Fruit fly (Drosophila melanogaster): ENCODE measurements around the gene ss.

The ss gene

DNA sequence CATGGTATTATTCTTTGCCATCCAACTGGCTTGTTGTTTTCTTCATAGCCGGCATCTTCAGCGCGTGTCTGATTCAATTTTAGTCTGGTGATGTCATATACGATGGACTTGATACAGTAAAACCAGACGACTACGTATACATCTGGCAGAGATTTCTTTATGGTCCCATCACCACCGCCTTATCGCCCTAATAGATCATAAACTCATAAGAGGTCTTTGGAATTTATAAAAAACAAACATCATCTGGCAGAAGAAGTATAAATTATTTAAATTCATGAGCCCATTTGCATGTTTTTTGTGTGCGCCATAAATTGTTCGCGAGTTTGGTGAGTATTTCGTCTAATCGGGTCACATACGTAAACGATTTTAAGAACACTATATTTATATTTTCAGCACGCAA is 55.2 kb downstream of the ss start:
- TF ChIP-seq dac (GFP tag; optimal IDR thresholded peaks at IDR 0.05) (no peak), Sox102F (GFP tag; optimal IDR thresholded peaks at IDR 0.05) (no peak), vri (GFP tag; optimal IDR thresholded peaks at IDR 0.05) (no peak), net (GFP tag; optimal IDR thresholded peaks at IDR 0.05) (no peak), CG16779 (tag; optimal IDR thresholded peaks at IDR 0.05) (no peak), OdsH (GFP tag; optimal IDR thresholded peaks at IDR 0.05) (no peak), CG3919 (GFP tag; optimal IDR thresholded peaks at IDR 0.05) (no peak), Eip75B (GFP tag; optimal IDR thresholded peaks at IDR 0.05) (no peak), CG31627 (GFP tag; optimal IDR thresholded peaks at IDR 0.05) (no peak), Eip93F (GFP tag; optimal IDR thresholded peaks at IDR 0.05) (no peak), fkh (GFP tag; optimal IDR thresholded peaks at IDR 0.05) (no peak), CG6163 (GFP tag; IDR thresholded peaks at IDR 0.05) (no peak), CG11762 (GFP tag; optimal IDR thresholded peaks at IDR 0.05; ENCODE audit: insufficient read depth) (no peak)

- no peak for TF ChIP-seq Smox (GFP tag; optimal IDR thresholded peaks at IDR 0.05)
- no peak for TF ChIP-seq esn (GFP tag; optimal IDR thresholded peaks at IDR 0.05)
- TF ChIP-seq salr (GFP tag; optimal IDR thresholded peaks at IDR 0.05): no peak
- TF ChIP-seq ss (GFP tag; optimal IDR thresholded peaks at IDR 0.05): no peak
- TF ChIP-seq fkh (GFP tag; optimal IDR thresholded peaks at IDR 0.05): peak; percentile 53
- no peak for TF ChIP-seq Eip93F (GFP tag; optimal IDR thresholded peaks at IDR 0.05)
- TF ChIP-seq Eip75B (GFP tag; optimal IDR thresholded peaks at IDR 0.05): no peak
- no peak for TF ChIP-seq CG8119 (GFP tag; IDR thresholded peaks at IDR 0.05)
- no peak for TF ChIP-seq spab (GFP tag; optimal IDR thresholded peaks at IDR 0.05)
Observed at dm6 chr3R:16347626-16348264, 55.7 kb downstream of the ss start.

dm6 chr3R:16341817-16342374 is 61.6 kb downstream of the ss start, which contains the start of the genes SF2 and pad:
Gene SF2 (minus strand): TSS chr3R:16341988.
Gene pad (plus strand): TSS chr3R:16342318.
- TF ChIP-seq CG11762 (GFP tag; optimal IDR thresholded peaks at IDR 0.05; ENCODE audit: insufficient read depth): peak; percentile 60
- TF ChIP-seq CG6854 (GFP tag; optimal IDR thresholded peaks at IDR 0.05): peak; percentile 48
- peak; percentile 37; the same call in 1 of the 3 replicates for TF ChIP-seq CG6163 (GFP tag; IDR thresholded peaks at IDR 0.05)
- TF ChIP-seq acj6 (GFP tag; optimal IDR thresholded peaks at IDR 0.05): peak; percentile 77
- peak; percentile 48; the same call in 2 of the 3 replicates for TF ChIP-seq CG8119 (GFP tag; IDR thresholded peaks at IDR 0.05)
- peak; percentile 78 for TF ChIP-seq OdsH (GFP tag; optimal IDR thresholded peaks at IDR 0.05)
- TF ChIP-seq CG32006 (GFP tag; optimal IDR thresholded peaks at IDR 0.05): no peak
- TF ChIP-seq achi (GFP tag; optimal IDR thresholded peaks at IDR 0.05): no peak
- TF ChIP-seq Met (GFP tag; optimal IDR thresholded peaks at IDR 0.05): no peak
- TF ChIP-seq Ets96B (tag; optimal IDR thresholded peaks at IDR 0.05): peak; percentile 59
- peak; percentile 70 for TF ChIP-seq CG6808 (GFP tag; optimal IDR thresholded peaks at IDR 0.05)
- TF ChIP-seq Eip78C (GFP tag): peak; percentile 90
- no peak for TF ChIP-seq spab (GFP tag; optimal IDR thresholded peaks at IDR 0.05)
- TF ChIP-seq salr (GFP tag; optimal IDR thresholded peaks at IDR 0.05): peak in 1 of 2 experiments; percentile 4
- TF ChIP-seq vri (GFP tag; optimal IDR thresholded peaks at IDR 0.05): peak; percentile 64
- peak; percentile 76 for TF ChIP-seq CG3919 (GFP tag; optimal IDR thresholded peaks at IDR 0.05)
- peak; percentile 56 for TF ChIP-seq CG10669 (GFP tag; optimal IDR thresholded peaks at IDR 0.05)
- peak; percentile 69 for TF ChIP-seq Sox15 (GFP tag; optimal IDR thresholded peaks at IDR 0.05)
- TF ChIP-seq pdm3 (GFP tag; optimal IDR thresholded peaks at IDR 0.05): no peak
- TF ChIP-seq lz (GFP tag; optimal IDR thresholded peaks at IDR 0.05): peak; percentile 86
- TF ChIP-seq fd59A (GFP tag; optimal IDR thresholded peaks at IDR 0.05): peak; percentile 14
- peak; percentile 80 for TF ChIP-seq Ets21C (GFP tag; optimal IDR thresholded peaks at IDR 0.05)
- TF ChIP-seq CG16779 (tag; optimal IDR thresholded peaks at IDR 0.05): no peak
- peak; percentile 68 for TF ChIP-seq CG8632 (GFP tag; optimal IDR thresholded peaks at IDR 0.05)
- no peak for TF ChIP-seq fd85E (GFP tag; optimal IDR thresholded peaks at IDR 0.05)
- peak; percentile 55; the same call in 2 of the 3 replicates for TF ChIP-seq eg (GFP tag; IDR thresholded peaks at IDR 0.05)
- no peak for TF ChIP-seq CG15336 (GFP tag; IDR thresholded peaks at IDR 0.05)
- TF ChIP-seq ss (GFP tag; optimal IDR thresholded peaks at IDR 0.05): peak in 1 of 2 experiments; percentile 75
- peak; percentile 31 for TF ChIP-seq net (GFP tag; optimal IDR thresholded peaks at IDR 0.05)
- peak; percentile 67 for TF ChIP-seq Eip93F (GFP tag; optimal IDR thresholded peaks at IDR 0.05)
- peak; percentile 73 for TF ChIP-seq topi (GFP tag; optimal IDR thresholded peaks at IDR 0.05)
- peak; percentile 86 for TF ChIP-seq CG31627 (GFP tag; optimal IDR thresholded peaks at IDR 0.05)
- no peak for TF ChIP-seq dac (GFP tag; optimal IDR thresholded peaks at IDR 0.05)
- peak; percentile 69 for TF ChIP-seq CG11902 (GFP tag; optimal IDR thresholded peaks at IDR 0.05)
- peak; percentile 85 for TF ChIP-seq Hr39 (GFP tag; optimal IDR thresholded peaks at IDR 0.05)
- peak; percentile 82 for TF ChIP-seq CG10631 (GFP tag; optimal IDR thresholded peaks at IDR 0.05)
- peak; percentile 56 for TF ChIP-seq CG8319 (GFP tag; optimal IDR thresholded peaks at IDR 0.05)
- TF ChIP-seq CG34406 (GFP tag; optimal IDR thresholded peaks at IDR 0.05): peak; percentile 60
- TF ChIP-seq Smox (GFP tag; optimal IDR thresholded peaks at IDR 0.05): no peak

Measured in whole organism, prepupa.